Worm (Caenorhabditis elegans): ENCODE measurements around the gene C15C7.6.
A peak's percentile ranks its signal among the peaks of the same experiment; 100 is the strongest.

The C15C7.6 gene

ce11 chrX:3181870-3182269, 11.5 kb upstream of the C15C7.6 start:
- no peak for TF ChIP-seq Y22D7AL.16 (tag; optimal IDR thresholded peaks at IDR 0.05)
- TF ChIP-seq elt-2 (tag; optimal IDR thresholded peaks at IDR 0.05) = peak; percentile 26

ce11 chrX:3181376-3181775, 11.0 kb upstream of the C15C7.6 start:
- TF ChIP-seq unc-42 (tag; optimal IDR thresholded peaks at IDR 0.05) (peak; percentile 91), K09A11.1 (tag; optimal IDR thresholded peaks at IDR 0.05; ENCODE audit: insufficient read depth) (no peak)

- TF ChIP-seq ceh-34 (tag; optimal IDR thresholded peaks at IDR 0.05) = no peak
- TF ChIP-seq npax-4 (tag; optimal IDR thresholded peaks at IDR 0.05) = no peak
- no peak for TF ChIP-seq pax-1 (tag; optimal IDR thresholded peaks at IDR 0.05)
- TF ChIP-seq Y22D7AL.16 (tag; optimal IDR thresholded peaks at IDR 0.05) = no peak
- TF ChIP-seq ceh-24 (tag; optimal IDR thresholded peaks at IDR 0.05) = no peak
- no peak for TF ChIP-seq sdc-2 (tag; optimal IDR thresholded peaks at IDR 0.05)
- TF ChIP-seq zip-5 (tag; optimal IDR thresholded peaks at IDR 0.05) = no peak
- TF ChIP-seq unc-86 (tag; optimal IDR thresholded peaks at IDR 0.05) = no peak
- no peak for TF ChIP-seq sox-2 (GFP tag; IDR thresholded peaks at IDR 0.05)
- no peak for TF ChIP-seq C38D4.7 (GFP tag; optimal IDR thresholded peaks at IDR 0.05)
- TF ChIP-seq F13H6.1 (tag; optimal IDR thresholded peaks at IDR 0.05) = no peak
- no peak for TF ChIP-seq hlh-8 (tag; optimal IDR thresholded peaks at IDR 0.05)
- TF ChIP-seq ceh-45 (GFP tag; IDR thresholded peaks at IDR 0.05) = no peak
- TF ChIP-seq pqm-1 (tag; optimal IDR thresholded peaks at IDR 0.05) = no peak
These were observed 8.1 kb upstream of the C15C7.6 start, which contains the start of gene klp-4 for ce11 chrX:3178501-3178900. Gene klp-4 (minus strand): TSS chrX:3178701.

- TF ChIP-seq odd-2 (tag; optimal IDR thresholded peaks at IDR 0.05) (no peak), ets-4 (tag; optimal IDR thresholded peaks at IDR 0.05) (no peak), ceh-9 (tag; optimal IDR thresholded peaks at IDR 0.05) (no peak), fax-1 (tag; optimal IDR thresholded peaks at IDR 0.05) (no peak), hlh-6 (tag; optimal IDR thresholded peaks at IDR 0.05) (no peak), ceh-30 (tag; optimal IDR thresholded peaks at IDR 0.05) (no peak), pha-4 (tag; optimal IDR thresholded peaks at IDR 0.05) (no peak), eyg-1 (tag; optimal IDR thresholded peaks at IDR 0.05) (no peak), hlh-30 (tag; optimal IDR thresholded peaks at IDR 0.05; ENCODE audit: insufficient read depth) (no peak), che-1 (tag; optimal IDR thresholded peaks at IDR 0.05) (no peak), lim-6 (tag; optimal IDR thresholded peaks at IDR 0.05) (no peak), K02D7.2 (tag; optimal IDR thresholded peaks at IDR 0.05) (no peak), zip-5 (tag; optimal IDR thresholded peaks at IDR 0.05) (no peak), hlh-13 (GFP tag; optimal IDR thresholded peaks at IDR 0.05) (no peak), ceh-24 (tag; optimal IDR thresholded peaks at IDR 0.05) (no peak), pag-3 (tag; optimal IDR thresholded peaks at IDR 0.05; ENCODE audit: borderline replicate concordance) (no peak), madf-2 (tag; optimal IDR thresholded peaks at IDR 0.05) (no peak), elt-2 (tag; optimal IDR thresholded peaks at IDR 0.05) (no peak), pros-1 (tag; optimal IDR thresholded peaks at IDR 0.05) (no peak)
These were observed 6.4 kb upstream of the C15C7.6 start for ce11 chrX:3176728-3177127.

- TF ChIP-seq tbx-7 (tag; optimal IDR thresholded peaks at IDR 0.05) (no peak), sdc-2 (tag; optimal IDR thresholded peaks at IDR 0.05) (no peak), fkh-10 (GFP tag; optimal IDR thresholded peaks at IDR 0.05) (no peak), K09A11.1 (tag; optimal IDR thresholded peaks at IDR 0.05; ENCODE audit: insufficient read depth) (no peak), sox-2 (GFP tag; IDR thresholded peaks at IDR 0.05) (no peak), unc-3 (GFP tag; conservative IDR thresholded peaks at IDR 0.05) (no peak), unc-3 (tag; optimal IDR thresholded peaks at IDR 0.05) (no peak), ceh-22 (tag; optimal IDR thresholded peaks at IDR 0.05) (no peak), elt-4 (tag; optimal IDR thresholded peaks at IDR 0.05) (no peak), ceh-19 (GFP tag; optimal IDR thresholded peaks at IDR 0.05) (no peak), Y22D7AL.16 (tag; optimal IDR thresholded peaks at IDR 0.05) (no peak), hlh-8 (tag; optimal IDR thresholded peaks at IDR 0.05) (no peak), lim-6 (tag; optimal IDR thresholded peaks at IDR 0.05) (no peak), ceh-2 (tag; optimal IDR thresholded peaks at IDR 0.05) (no peak), pros-1 (tag; optimal IDR thresholded peaks at IDR 0.05) (no peak), lin-11 (tag; optimal IDR thresholded peaks at IDR 0.05) (no peak), hlh-6 (tag; optimal IDR thresholded peaks at IDR 0.05) (no peak), K02D7.2 (tag; optimal IDR thresholded peaks at IDR 0.05) (no peak), ref-2 (tag; optimal IDR thresholded peaks at IDR 0.05) (no peak), sox-4 (tag; optimal IDR thresholded peaks at IDR 0.05) (no peak), madf-2 (tag; optimal IDR thresholded peaks at IDR 0.05) (no peak)
These were observed 4.8 kb downstream of the C15C7.6 start, which contains the start of gene pfut-1 for ce11 chrX:3165569-3165968. Gene pfut-1 (plus strand): TSS chrX:3165826.
